Worm (Caenorhabditis elegans): ENCODE results near the gene eif-2Bdelta.

ce11 chrV:9491440-9492160 is 22.0 kb upstream of the eif-2Bdelta start, which contains the start of gene K06A4.7:
- TF ChIP-seq ama-1 (optimal IDR thresholded peaks at IDR 0.05) (no peak), ama-1 (GFP tag; optimal IDR thresholded peaks at IDR 0.05) (no peak), hlh-12 (tag; optimal IDR thresholded peaks at IDR 0.05) (no peak), hlh-26 (GFP tag; conservative IDR thresholded peaks at IDR 0.05) (no peak), snpc-4 (GFP tag; optimal IDR thresholded peaks at IDR 0.05) (no peak), snpc-4 (tag; optimal IDR thresholded peaks at IDR 0.05) (no peak), pha-4 (tag; optimal IDR thresholded peaks at IDR 0.05) (no peak), unc-62 (GFP tag; optimal IDR thresholded peaks at IDR 0.05) (no peak), Y53F4B.3 (GFP tag; IDR thresholded peaks at IDR 0.05) (no peak), nhr-27 (tag; optimal IDR thresholded peaks at IDR 0.05) (no peak), him-1 (tag; optimal IDR thresholded peaks at IDR 0.05) (no peak), ceh-27 (GFP tag; optimal IDR thresholded peaks at IDR 0.05) (no peak), F57C9.4 (tag; optimal IDR thresholded peaks at IDR 0.05) (no peak), unc-130 (GFP tag; optimal IDR thresholded peaks at IDR 0.05) (no peak), dpl-1 (GFP tag; optimal IDR thresholded peaks at IDR 0.05) (no peak), ztf-22 (GFP tag; optimal IDR thresholded peaks at IDR 0.05) (no peak)
